Fruit fly (Drosophila melanogaster) whole organism, adult: ENCODE results near the gene CG15043.

Experiments used
- CG11617 ChIP-seq: fragments of 200-800 bp; sonication (Bioruptor generic); optimal IDR thresholded peaks from 2 replicates; lab custom pipeline; 2017; ENCODE audit warnings: mild to moderate bottlenecking, missing biosample characterization, missing genetic modification reagents, missing genetic modification characterization
- CG12768 ChIP-seq: fragments of 200-800 bp; sonication (Bioruptor generic); optimal IDR thresholded peaks from 2 replicates; lab custom pipeline; 2017; ENCODE audit warnings: missing biosample characterization, missing genetic modification characterization, mild to moderate bottlenecking, moderate library complexity, missing genetic modification reagents
- CG1620 ChIP-seq: fragments of 200-800 bp; sonication (Bioruptor generic); optimal IDR thresholded peaks from 2 replicates; lab custom pipeline; 2016; ENCODE audit warnings: missing biosample characterization, missing genetic modification characterization
- CG5204 ChIP-seq: fragments of 200-800 bp; sonication (Bioruptor generic); optimal IDR thresholded peaks from 2 replicates; lab custom pipeline; 2016; ENCODE audit warnings: missing biosample characterization, missing genetic modification characterization
- CG7045 ChIP-seq: fragments of 200-800 bp; sonication (Bioruptor generic); optimal IDR thresholded peaks from 2 replicates; lab custom pipeline; 2017; ENCODE audit warnings: missing biosample characterization, mild to moderate bottlenecking, missing genetic modification characterization
- CG7101 ChIP-seq: fragments of 200-800 bp; sonication (Bioruptor generic); optimal IDR thresholded peaks from 2 replicates; lab custom pipeline; 2018; ENCODE audit warnings: missing biosample characterization, mild to moderate bottlenecking, missing genetic modification characterization, moderate library complexity
- Clk ChIP-seq: fragments of 200-800 bp; sonication (Bioruptor generic); optimal IDR thresholded peaks from 2 replicates; lab custom pipeline; 2017; ENCODE audit warnings: missing biosample characterization, missing genetic modification characterization
- Crg-1 ChIP-seq: fragments of 200-800 bp; sonication (Bioruptor generic); optimal IDR thresholded peaks from 2 replicates; lab custom pipeline; 2016; ENCODE audit warnings: missing biosample characterization, missing genetic modification characterization
- bab1 ChIP-seq: fragments of 200-800 bp; sonication (Bioruptor generic); optimal IDR thresholded peaks from 3 replicates; lab custom pipeline; 2019; ENCODE audit warnings: missing biosample characterization, mild to moderate bottlenecking, missing genetic modification characterization, moderate library complexity
- cnc ChIP-seq, 2 experiments: fragments of >200 bp; optimal IDR thresholded peaks; 2 replicates each; lab custom pipeline; 2017
- kay ChIP-seq: fragments of 200-800 bp; sonication (Bioruptor generic); peaks from one replicate; lab custom pipeline; 2016; ENCODE audit warnings: missing biosample characterization, missing genetic modification characterization, borderline replicate concordance
- ovo ChIP-seq: fragments of 200-800 bp; sonication (Bioruptor generic); optimal IDR thresholded peaks from 2 replicates; lab custom pipeline; 2016; ENCODE audit warnings: missing biosample characterization, missing genetic modification characterization
- pad ChIP-seq: fragments of 200-800 bp; sonication (Bioruptor generic); optimal IDR thresholded peaks from 3 replicates; lab custom pipeline; 2017; ENCODE audit warnings: missing biosample characterization, missing genetic modification characterization, mild to moderate bottlenecking, moderate library complexity, missing genetic modification reagents
- tj ChIP-seq: fragments of 200-800 bp; sonication (Bioruptor generic); optimal IDR thresholded peaks from 3 replicates; lab custom pipeline; 2017; ENCODE audit warnings: missing biosample characterization, mild to moderate bottlenecking, missing genetic modification characterization, moderate library complexity

DNA sequence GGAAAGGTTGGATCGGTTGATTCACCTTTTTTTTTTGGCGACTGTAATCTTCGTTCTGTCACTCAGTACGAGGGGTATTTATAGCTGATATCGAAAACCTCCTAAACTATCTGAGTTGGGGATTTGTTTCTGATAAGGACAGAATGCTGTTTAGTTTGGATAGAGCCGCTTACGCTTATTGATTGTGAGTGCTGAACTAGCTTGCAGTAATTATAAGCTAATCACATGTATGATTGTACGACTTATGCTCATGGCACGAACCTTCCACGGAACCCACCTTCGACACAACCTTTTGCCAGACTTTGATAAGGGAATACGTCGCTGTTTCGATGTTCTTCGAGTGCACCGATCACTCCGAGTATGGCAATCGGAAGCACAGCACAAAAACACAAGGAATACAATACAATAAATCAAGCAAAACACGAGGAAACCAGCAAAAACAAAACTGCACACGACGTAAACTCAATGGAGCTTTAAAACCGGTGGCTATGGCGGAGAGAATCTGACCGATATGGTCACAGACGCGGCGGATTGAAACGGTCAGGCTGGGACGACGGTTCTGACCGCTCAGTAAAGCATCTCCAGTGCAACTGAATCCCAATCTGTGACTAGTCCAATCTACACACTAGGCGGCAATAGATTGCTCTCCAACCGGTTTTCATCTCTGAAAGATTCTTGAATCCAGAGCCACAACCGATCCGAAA, 7.5 kb downstream of the CG15043 start, which contains the start of gene psh:
- TF ChIP-seq tj (GFP tag; lab: Kevin White, UChicago) (no peak), CG7101 (tag; lab: Kevin White, UChicago) (no peak), bab1 (GFP tag; lab: Kevin White, UChicago) (no peak), CG11617 (GFP tag; lab: Kevin White, UChicago) (no peak), CG1620 (no peak), CG7045 (GFP tag; lab: Kevin White, UChicago) (no peak), kay (GFP tag; lab: Kevin White, UChicago) (no peak), pad (GFP tag; lab: Kevin White, UChicago) (no peak), Clk (GFP tag; lab: Kevin White, UChicago) (no peak), cnc (optimal IDR thresholded peaks at IDR 0.05; lab: Kevin White, UChicago) (no peak), CG12768 (GFP tag; lab: Kevin White, UChicago) (no peak), Crg-1 (GFP tag; lab: Kevin White, UChicago) (no peak), ovo (GFP tag; lab: Kevin White, UChicago) (no peak), CG5204 (GFP tag; lab: Kevin White, UChicago) (no peak)
